Fruit fly (Drosophila melanogaster): ENCODE data around the gene Teh2.

Gene Teh2

dm6 chr3L:4193730-4194649, 6.2 kb upstream of the Teh2 start, which contains the start of gene CG43367:
TSS of gene CG43367 (plus strand) at chr3L:4193993.
- no peak for TF ChIP-seq EcR (GFP tag; optimal IDR thresholded peaks at IDR 0.05)
- no peak for TF ChIP-seq CG12605 (GFP tag; IDR thresholded peaks at IDR 0.05)
- TF ChIP-seq Pif1B (GFP tag; optimal IDR thresholded peaks at IDR 0.05): no peak
- TF ChIP-seq CG32121 (GFP tag; IDR thresholded peaks at IDR 0.05): 0 out of 2 replicates have a peak, but pooled peaks have one; percentile 14

DNA sequence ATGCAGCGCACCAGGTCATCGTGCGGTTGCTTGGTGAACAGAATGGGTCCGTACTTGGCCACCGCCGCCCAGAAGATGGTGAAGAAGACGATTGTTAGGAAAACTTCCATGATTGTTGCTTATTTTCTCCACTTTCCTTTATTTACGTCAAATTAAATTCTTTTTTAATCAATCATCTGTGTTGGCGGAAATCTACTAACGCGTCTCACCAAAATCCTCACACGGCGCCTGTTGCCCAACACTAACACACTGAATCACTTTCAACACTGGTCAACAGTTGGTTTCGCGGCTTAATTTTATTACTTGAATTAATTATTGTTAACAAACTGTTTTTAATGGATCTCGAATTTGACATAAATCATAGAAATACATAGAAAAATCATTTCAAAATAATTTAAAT, 1.2 kb downstream of the Teh2 start, which contains the start of gene VhaM9.7-c:
VhaM9.7-c (minus strand) TSS at position 207 of the 400 bp plus-strand sequence.
- 0 out of 2 replicates have a peak, but pooled peaks have one; percentile 11 for TF ChIP-seq rn (GFP tag; IDR thresholded peaks at IDR 0.05)
- peak; percentile 4 for TF ChIP-seq CG15710 (tag; optimal IDR thresholded peaks at IDR 0.05)
- TF ChIP-seq CG12605 (GFP tag; IDR thresholded peaks at IDR 0.05): no peak
- peak; percentile 18 for TF ChIP-seq CG8159 (tag; optimal IDR thresholded peaks at IDR 0.05)
- peak; percentile 6 for TF ChIP-seq D1 (tag; optimal IDR thresholded peaks at IDR 0.05)

DNA sequence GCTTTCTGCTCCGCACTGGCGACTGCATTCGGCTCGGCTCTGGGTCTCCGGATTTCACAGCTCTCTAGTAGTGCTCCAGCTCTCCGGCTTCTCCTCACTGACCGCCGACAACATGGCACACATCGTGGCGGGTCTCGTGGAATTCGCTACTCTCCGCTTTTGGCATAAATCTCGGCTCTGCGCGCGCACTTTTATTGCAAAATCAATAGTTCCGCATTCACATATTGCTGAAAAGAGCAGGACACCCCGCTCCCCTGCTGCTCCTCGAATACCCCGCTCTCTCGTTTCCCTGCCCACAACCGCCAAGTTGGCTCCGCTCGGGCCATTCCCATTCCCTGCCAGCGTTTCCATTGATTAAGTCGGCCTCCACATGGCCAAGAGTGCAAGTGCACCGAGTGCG, 2.6 kb downstream of the Teh2 start:
- TF ChIP-seq CG32121 (GFP tag; IDR thresholded peaks at IDR 0.05): no peak
- TF ChIP-seq D1 (tag; optimal IDR thresholded peaks at IDR 0.05): no peak
- no peak for TF ChIP-seq CG15710 (tag; optimal IDR thresholded peaks at IDR 0.05)
- 0 out of 2 replicates have a peak, but pooled peaks have one; percentile 27 for TF ChIP-seq CG12605 (GFP tag; IDR thresholded peaks at IDR 0.05)
- no peak for TF ChIP-seq CG9948 (tag; optimal IDR thresholded peaks at IDR 0.05)
- TF ChIP-seq CG10348 (GFP tag; IDR thresholded peaks at IDR 0.05): no peak
- TF ChIP-seq EcR (GFP tag; optimal IDR thresholded peaks at IDR 0.05): no peak
- TF ChIP-seq CG17806 (tag; optimal IDR thresholded peaks at IDR 0.05): no peak

DNA sequence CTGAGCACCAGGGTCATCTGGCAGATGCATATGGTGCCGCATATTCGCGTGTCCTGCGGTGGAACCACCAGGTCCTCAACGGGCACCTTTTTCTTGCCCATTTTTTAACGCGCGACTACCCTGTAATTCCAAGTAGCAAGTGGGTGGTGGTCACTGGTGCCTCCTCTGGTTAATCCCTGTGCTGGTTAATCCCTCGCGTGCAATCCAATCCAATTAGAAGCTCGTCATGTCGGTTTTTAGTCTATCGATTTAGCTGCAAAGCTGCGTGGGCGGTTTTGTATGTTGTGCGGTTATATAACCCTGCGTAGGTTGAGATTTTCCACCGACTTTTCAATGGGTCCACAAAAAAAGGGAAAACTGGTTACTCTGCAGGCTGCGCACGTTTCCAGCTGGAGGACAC, 3.3 kb downstream of the Teh2 start, which contains the start of gene Teh3:
Teh3 (minus strand) TSS at position 101 of the 400 bp plus-strand sequence.
- TF ChIP-seq CG13204 (GFP tag; optimal IDR thresholded peaks at IDR 0.05): no peak

dm6 chr3L:4177981-4178562, 9.8 kb downstream of the Teh2 start, which contains the start of gene Teh4:
TSS of gene Teh4 (minus strand) at chr3L:4178270.
- TF ChIP-seq CG4496 (GFP tag; IDR thresholded peaks at IDR 0.05): peak; percentile 51; the same call in 2 of the 3 replicates
- peak; percentile 62 for TF ChIP-seq CG14655 (GFP tag; optimal IDR thresholded peaks at IDR 0.05)
- TF ChIP-seq CG15710 (tag; optimal IDR thresholded peaks at IDR 0.05): no peak
- TF ChIP-seq CG8159 (tag; optimal IDR thresholded peaks at IDR 0.05): peak; percentile 47

- no peak for TF ChIP-seq fd96Ca (GFP tag; IDR thresholded peaks at IDR 0.05)
- no peak for TF ChIP-seq EcR (GFP tag; optimal IDR thresholded peaks at IDR 0.05)
- TF ChIP-seq CG8159 (tag; optimal IDR thresholded peaks at IDR 0.05): no peak
- no peak for TF ChIP-seq Pif1A (GFP tag; optimal IDR thresholded peaks at IDR 0.05)
- TF ChIP-seq CG9948 (tag; optimal IDR thresholded peaks at IDR 0.05): no peak
- no peak for TF ChIP-seq CG12605 (GFP tag; IDR thresholded peaks at IDR 0.05)
These were observed 14.2 kb downstream of the Teh2 start, which contains the start of gene CG18675 for dm6 chr3L:4173584-4173983. TSS of gene CG18675 (plus strand) at chr3L:4173884.

DNA sequence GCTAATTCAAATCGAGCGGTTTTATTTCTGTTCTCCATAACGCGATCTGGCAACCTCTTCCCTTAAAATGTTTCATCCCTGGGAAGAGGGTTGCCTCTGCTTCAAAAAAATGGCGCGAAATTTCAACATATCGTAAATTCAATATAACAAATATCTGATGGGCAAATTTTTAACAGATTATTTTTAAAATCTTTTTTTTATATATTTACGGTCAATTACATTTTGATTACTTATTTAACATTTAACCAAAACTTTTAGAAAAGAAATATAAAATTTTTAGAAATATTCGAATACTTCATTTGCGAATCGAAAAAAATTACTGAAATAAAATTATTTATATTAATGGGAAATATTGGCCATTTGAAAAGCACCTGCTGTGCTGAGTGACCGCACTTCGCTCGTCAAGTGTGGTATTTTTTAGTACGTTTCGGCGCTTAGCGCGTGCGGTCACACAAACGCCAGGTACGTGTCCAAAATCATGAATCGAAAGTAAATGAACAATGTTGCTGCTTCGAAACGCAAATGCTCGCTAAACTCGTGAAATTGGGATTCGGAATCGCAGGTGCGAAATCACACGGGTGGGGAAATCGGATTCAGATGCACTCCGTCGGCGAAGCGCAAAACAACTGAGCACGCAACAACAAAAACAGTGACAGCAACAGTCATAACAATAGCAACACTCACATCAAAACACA, 17.7 kb downstream of the Teh2 start, which contains the start of gene Ero1L:
Ero1L (plus strand) TSS at position 448 of the 695 bp plus-strand sequence.
- TF ChIP-seq gl (tag; optimal IDR thresholded peaks at IDR 0.05): peak; percentile 18
- TF ChIP-seq CG8301 (tag; optimal IDR thresholded peaks at IDR 0.05): no peak
- peak; percentile 4 for TF ChIP-seq CG15710 (tag; optimal IDR thresholded peaks at IDR 0.05)
- no peak for TF ChIP-seq CG14655 (GFP tag; optimal IDR thresholded peaks at IDR 0.05)
- TF ChIP-seq CG10348 (GFP tag; IDR thresholded peaks at IDR 0.05): no peak
- TF ChIP-seq CG17806 (tag; optimal IDR thresholded peaks at IDR 0.05): peak; percentile 16
- no peak for TF ChIP-seq EcR (GFP tag; optimal IDR thresholded peaks at IDR 0.05)
- peak; percentile 43 for TF ChIP-seq CG8159 (tag; optimal IDR thresholded peaks at IDR 0.05)
- peak; percentile 39 for TF ChIP-seq CG9948 (tag; optimal IDR thresholded peaks at IDR 0.05)
- TF ChIP-seq CG4496 (GFP tag; IDR thresholded peaks at IDR 0.05): no peak; the same call in 1 of the 3 replicates
- 0 out of 2 replicates have a peak, but pooled peaks have one; percentile 23 for TF ChIP-seq CG32121 (GFP tag; IDR thresholded peaks at IDR 0.05)
- TF ChIP-seq D1 (tag; optimal IDR thresholded peaks at IDR 0.05): peak; percentile 91
- no peak for TF ChIP-seq CG34367 (tag; optimal IDR thresholded peaks at IDR 0.05)
- no peak for TF ChIP-seq rn (GFP tag; IDR thresholded peaks at IDR 0.05)
- TF ChIP-seq Pif1B (GFP tag; optimal IDR thresholded peaks at IDR 0.05): no peak
- no peak for TF ChIP-seq Snoo (tag; optimal IDR thresholded peaks at IDR 0.05)
- no peak for TF ChIP-seq CG13204 (GFP tag; optimal IDR thresholded peaks at IDR 0.05)
- peak; percentile 15 for TF ChIP-seq Pif1A (GFP tag; optimal IDR thresholded peaks at IDR 0.05)
- TF ChIP-seq CG12605 (GFP tag; IDR thresholded peaks at IDR 0.05): no peak
- no peak for TF ChIP-seq Ets98B (GFP tag; IDR thresholded peaks at IDR 0.05)
- TF ChIP-seq fd96Ca (GFP tag; IDR thresholded peaks at IDR 0.05): 0 out of 3 replicates have a peak, but pooled peaks have one; percentile 50

Measured in whole organism, pupa.